Fruit fly (Drosophila melanogaster): Measurements from ENCODE around the gene CG32683.
A peak's percentile ranks its signal among the peaks of the same experiment; 100 is the strongest.

CG32683 gene

DNA sequence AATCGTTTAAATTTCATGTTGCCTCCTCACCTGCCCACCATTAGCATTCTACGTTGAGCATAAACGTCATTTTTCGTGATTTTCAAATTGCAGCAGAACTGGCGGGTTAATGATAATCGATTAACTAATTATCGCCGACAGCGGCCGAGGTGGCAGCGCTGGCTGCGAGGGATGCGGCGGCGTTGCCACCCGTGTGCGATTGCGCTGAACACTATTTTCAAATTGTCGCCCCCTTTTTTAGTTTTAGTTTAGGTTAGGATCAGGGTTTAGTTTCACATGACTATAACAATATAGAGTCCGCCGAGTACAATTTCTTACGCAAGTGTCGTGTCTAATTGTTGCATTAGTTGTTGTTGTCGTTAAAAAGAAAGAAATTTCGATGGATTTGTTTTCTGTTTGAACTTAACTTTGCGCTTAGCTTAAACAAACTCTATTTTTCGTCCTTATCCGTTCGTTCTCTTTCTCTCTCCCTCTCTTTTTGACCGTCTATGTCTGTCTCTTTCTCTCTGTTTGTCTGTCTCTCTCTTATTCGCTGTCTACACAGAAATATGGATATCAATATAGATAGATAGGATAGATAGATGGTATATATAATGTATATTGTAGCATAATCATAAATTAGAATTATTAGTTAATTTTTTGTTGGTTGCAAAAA, 8.5 kb upstream of the CG32683 start (continued):
- TF ChIP-seq ERR (GFP tag; optimal IDR thresholded peaks at IDR 0.05) = no peak
- no peak for TF ChIP-seq Jarid2 (GFP tag; optimal IDR thresholded peaks at IDR 0.05)
- no peak for TF ChIP-seq vnd (GFP tag; IDR thresholded peaks at IDR 0.05; ENCODE audit: partially characterized antibody)
- peak; percentile 14; the same call in 1 of the 3 replicates for TF ChIP-seq CG11560 (tag; IDR thresholded peaks at IDR 0.05)
- TF ChIP-seq CG14710 (tag; optimal IDR thresholded peaks at IDR 0.05) = peak; percentile 26
- no peak for TF ChIP-seq bsh (GFP tag; optimal IDR thresholded peaks at IDR 0.05)
- TF ChIP-seq tup (GFP tag; optimal IDR thresholded peaks at IDR 0.05) = no peak
- TF ChIP-seq Hmr (GFP tag; optimal IDR thresholded peaks at IDR 0.05) = no peak
- TF ChIP-seq tap (tag; optimal IDR thresholded peaks at IDR 0.05) = no peak
- TF ChIP-seq CG11695 (GFP tag; IDR thresholded peaks at IDR 0.05) = no peak
- no peak for TF ChIP-seq CG13296 (GFP tag; optimal IDR thresholded peaks at IDR 0.05)
- no peak for TF ChIP-seq mirr (GFP tag; optimal IDR thresholded peaks at IDR 0.05)
- TF ChIP-seq CG7372 (GFP tag; IDR thresholded peaks at IDR 0.05) = no peak
- TF ChIP-seq Lhr (GFP tag; optimal IDR thresholded peaks at IDR 0.05) = peak; percentile 28
- no peak for TF ChIP-seq Hand (GFP tag; optimal IDR thresholded peaks at IDR 0.05)
- no peak for TF ChIP-seq CG9876 (GFP tag; optimal IDR thresholded peaks at IDR 0.05)
- TF ChIP-seq zen (tag; optimal IDR thresholded peaks at IDR 0.05) = peak; percentile 32
- TF ChIP-seq vfl (GFP tag; optimal IDR thresholded peaks at IDR 0.05) = no peak
- TF ChIP-seq ci (GFP tag; IDR thresholded peaks at IDR 0.05) = peak; percentile 56; the same call in 1 of the 3 replicates
- peak; percentile 69 for TF ChIP-seq CG15514 (GFP tag; optimal IDR thresholded peaks at IDR 0.05)
- peak; percentile 55 for TF ChIP-seq CG12659 (GFP tag; optimal IDR thresholded peaks at IDR 0.05)
- peak; percentile 55 for TF ChIP-seq Scr (GFP tag; IDR thresholded peaks at IDR 0.05; ENCODE audit: partially characterized antibody)
- TF ChIP-seq her (GFP tag; optimal IDR thresholded peaks at IDR 0.05) = peak; percentile 44
- no peak for TF ChIP-seq CG33557 (GFP tag; optimal IDR thresholded peaks at IDR 0.05)
- TF ChIP-seq C15 (GFP tag; IDR thresholded peaks at IDR 0.05) = no peak
- no peak for TF ChIP-seq CG43689 (GFP tag; IDR thresholded peaks at IDR 0.05)
- no peak for TF ChIP-seq zf30C (GFP tag; optimal IDR thresholded peaks at IDR 0.05)
- peak; percentile 95 for TF ChIP-seq Dp (GFP tag; optimal IDR thresholded peaks at IDR 0.05)
- TF ChIP-seq Dref (GFP tag; IDR thresholded peaks at IDR 0.05) = peak; percentile 88

DNA sequence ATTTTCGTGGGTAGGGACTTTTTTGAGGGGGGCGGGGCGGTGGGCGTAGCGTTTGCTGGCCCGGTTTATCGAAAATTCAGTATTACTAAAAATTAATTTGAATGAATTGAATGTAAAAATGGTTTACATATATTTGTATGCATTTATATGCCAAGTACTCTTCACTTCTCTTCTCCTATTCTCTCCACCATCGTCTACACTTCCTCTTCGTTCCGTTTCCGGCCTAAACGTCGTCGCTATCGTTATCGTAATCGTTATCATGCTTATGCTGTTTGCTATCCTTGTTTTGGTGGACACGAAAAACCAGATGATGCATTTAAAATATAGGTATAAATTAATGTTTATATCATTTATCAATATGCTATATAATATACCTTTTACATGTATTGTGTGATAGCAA, 7.2 kb upstream of the CG32683 start:
- TF ChIP-seq CG4707 (GFP tag; optimal IDR thresholded peaks at IDR 0.05) = peak; percentile 45
- peak; percentile 47; the same call in 1 of the 2 replicates for TF ChIP-seq sim (GFP tag; IDR thresholded peaks at IDR 0.05)
- TF ChIP-seq CG12659 (GFP tag; optimal IDR thresholded peaks at IDR 0.05) = peak; percentile 3
- no peak for TF ChIP-seq Scr (GFP tag; IDR thresholded peaks at IDR 0.05; ENCODE audit: partially characterized antibody)
- no peak for TF ChIP-seq CG18599 (GFP tag; optimal IDR thresholded peaks at IDR 0.05)
- no peak for TF ChIP-seq cwo (GFP tag; optimal IDR thresholded peaks at IDR 0.05)
- TF ChIP-seq Atf3 (GFP tag; optimal IDR thresholded peaks at IDR 0.05) = no peak
- TF ChIP-seq ro (GFP tag; IDR thresholded peaks at IDR 0.05) = no peak
- no peak for TF ChIP-seq ind (GFP tag; optimal IDR thresholded peaks at IDR 0.05)
- no peak for TF ChIP-seq CG2875 (GFP tag; optimal IDR thresholded peaks at IDR 0.05)
- TF ChIP-seq sr (GFP tag; IDR thresholded peaks at IDR 0.05) = 0 out of 3 replicates have a peak, but pooled peaks have one; percentile 28
- TF ChIP-seq CG14965 (GFP tag; optimal IDR thresholded peaks at IDR 0.05; ENCODE audit: borderline replicate concordance) = no peak
- no peak for TF ChIP-seq CG13424 (tag; optimal IDR thresholded peaks at IDR 0.05)
- peak; percentile 82 for TF ChIP-seq CG7271 (tag; optimal IDR thresholded peaks at IDR 0.05)
- TF ChIP-seq trem (tag; optimal IDR thresholded peaks at IDR 0.05) = peak; percentile 20
- peak; percentile 26 for TF ChIP-seq E2f2 (GFP tag; IDR thresholded peaks at IDR 0.05)
- TF ChIP-seq Fer1 (GFP tag; optimal IDR thresholded peaks at IDR 0.05) = peak; percentile 46
- no peak for TF ChIP-seq Hsf (GFP tag; optimal IDR thresholded peaks at IDR 0.05)
- peak; percentile 18 for TF ChIP-seq bcd (GFP tag; optimal IDR thresholded peaks at IDR 0.05)
- TF ChIP-seq ash1 (GFP tag; optimal IDR thresholded peaks at IDR 0.05) = no peak
- TF ChIP-seq salm (tag; optimal IDR thresholded peaks at IDR 0.05) = no peak
- peak; percentile 44 for TF ChIP-seq stwl (tag; optimal IDR thresholded peaks at IDR 0.05)
- TF ChIP-seq CG14710 (tag; optimal IDR thresholded peaks at IDR 0.05) = peak; percentile 1

Data from whole organism, embryonic.